Worm (Caenorhabditis elegans) whole organism, L4 larva: ENCODE data around the gene W04G3.10.

Experiments used
- fos-1 ChIP-seq: fragments of 150-350 bp; optimal IDR thresholded peaks from 2 replicates; lab custom pipeline; 2014; ENCODE audit warnings: missing biosample characterization, missing genetic modification characterization
- jun-1 ChIP-seq: fragments of 150-350 bp; optimal IDR thresholded peaks from 2 replicates; lab custom pipeline; 2014; ENCODE audit warnings: missing biosample characterization, missing genetic modification reagents, missing genetic modification characterization
- lin-13 ChIP-seq: fragments of 150-350 bp; optimal IDR thresholded peaks from 2 replicates; lab custom pipeline; 2014; ENCODE audit warnings: missing biosample characterization, missing genetic modification reagents, missing genetic modification characterization

DNA sequence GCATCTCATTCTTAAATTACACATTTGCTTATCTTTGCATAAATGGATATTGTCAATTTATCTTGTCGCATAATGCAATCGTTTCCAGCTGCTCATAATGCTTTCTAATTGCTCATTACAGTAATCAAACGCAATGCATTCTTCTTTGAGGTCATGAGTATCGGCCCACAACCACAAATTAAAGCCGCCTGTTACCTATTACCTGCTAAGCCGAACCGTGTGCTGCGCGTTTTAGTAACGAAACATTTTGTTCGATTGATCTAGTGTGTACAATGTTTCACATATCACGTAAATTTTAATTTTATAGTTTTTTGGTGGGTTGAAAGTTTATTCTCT is 44.1 kb downstream of the W04G3.10 start:
- TF ChIP-seq jun-1 (no peak), lin-13 (no peak), fos-1 (tag; lab: Kevin White, UChicago) (no peak)
